Worm (Caenorhabditis elegans) whole organism, mixed stage, embryonic: Measurements from ENCODE around the gene egl-21.

ENCODE experiments used
- bed-3 ChIP-seq: fragments of 200-800 bp; sonication (Bioruptor generic); optimal IDR thresholded peaks from 3 replicates; lab custom pipeline; 2018; ENCODE audit warnings: mild to moderate bottlenecking, missing genetic modification characterization, moderate library complexity, missing compliant biosample characterization
- ceh-43 ChIP-seq: fragments of 200-800 bp; sonication (Bioruptor generic); optimal IDR thresholded peaks from 2 replicates; lab custom pipeline; 2018; ENCODE audit warnings: mild to moderate bottlenecking, missing genetic modification characterization, moderate library complexity, missing compliant biosample characterization
- elt-1 ChIP-seq: sonication (generic microtip); optimal IDR thresholded peaks from 2 replicates; lab custom pipeline; 2017; ENCODE audit warnings: missing genetic modification characterization, mild to moderate bottlenecking, missing compliant biosample characterization, antibody characterized with exemption, moderate library complexity, borderline replicate concordance; ENCODE audit not compliant: insufficient read depth
- elt-3 ChIP-seq: fragments of 150-350 bp; optimal IDR thresholded peaks from 2 replicates; lab custom pipeline; 2014; ENCODE audit warnings: missing biosample characterization, missing genetic modification characterization
- flh-1 ChIP-seq: fragments of 200-800 bp; sonication (Bioruptor generic); optimal IDR thresholded peaks from 2 replicates; lab custom pipeline; 2018; ENCODE audit warnings: mild to moderate bottlenecking, missing genetic modification characterization, moderate library complexity, missing compliant biosample characterization
- lsy-2 ChIP-seq: fragments of 150-350 bp; optimal IDR thresholded peaks from 2 replicates; lab custom pipeline; 2014; ENCODE audit warnings: missing biosample characterization, missing genetic modification characterization
- mep-1 ChIP-seq: fragments of 150-350 bp; optimal IDR thresholded peaks from 2 replicates; lab custom pipeline; 2017; ENCODE audit warnings: missing biosample characterization, missing genetic modification reagents, missing genetic modification characterization, inconsistent platforms
- nhr-12 ChIP-seq: fragments of 150-350 bp; optimal IDR thresholded peaks from 2 replicates; lab custom pipeline; 2014; ENCODE audit warnings: missing biosample characterization, missing genetic modification characterization
- nhr-237 ChIP-seq: fragments of 150-350 bp; optimal IDR thresholded peaks from 2 replicates; lab custom pipeline; 2014; ENCODE audit warnings: missing biosample characterization, missing genetic modification characterization
- nhr-28 ChIP-seq: fragments of 150-350 bp; optimal IDR thresholded peaks from 2 replicates; lab custom pipeline; 2014; ENCODE audit warnings: missing biosample characterization, missing genetic modification characterization
- nhr-76 ChIP-seq: sonication (generic microtip); optimal IDR thresholded peaks from 2 replicates; lab custom pipeline; 2017; ENCODE audit warnings: missing biosample characterization, missing genetic modification characterization
- pha-4 ChIP-seq: fragments of 150-350 bp; optimal IDR thresholded peaks from 2 replicates; lab custom pipeline; 2018; ENCODE audit warnings: missing biosample characterization, missing genetic modification reagents, missing genetic modification characterization
- snpc-4 ChIP-seq: fragments of 150-350 bp; optimal IDR thresholded peaks from 2 replicates; lab custom pipeline; 2014; ENCODE audit warnings: missing biosample characterization, missing genetic modification characterization
- ztf-11 ChIP-seq: fragments of 150-350 bp; optimal IDR thresholded peaks from 2 replicates; lab custom pipeline; 2014; ENCODE audit warnings: missing biosample characterization, missing genetic modification characterization

ce11 chrIV:10515128-10515527 is 33.5 kb upstream of the egl-21 start, which contains the start of gene C02F4.4:
- TF ChIP-seq snpc-4 (tag; lab: Kevin White, UChicago) (no peak), nhr-237 (tag; lab: Kevin White, UChicago) (no peak), nhr-12 (tag; lab: Kevin White, UChicago) (no peak), pha-4 (tag; lab: Kevin White, UChicago) (no peak), nhr-76 (tag; lab: Kevin White, UChicago) (no peak), nhr-28 (tag; lab: Kevin White, UChicago) (no peak), ztf-11 (tag; lab: Kevin White, UChicago) (no peak), bed-3 (GFP tag; lab: Kevin White, UChicago) (no peak), ceh-43 (GFP tag; lab: Kevin White, UChicago) (no peak), elt-3 (tag; lab: Kevin White, UChicago) (no peak), mep-1 (no peak), lsy-2 (tag; lab: Kevin White, UChicago) (no peak), elt-1 (no peak), flh-1 (no peak)
